Fruit fly (Drosophila melanogaster): Measurements from ENCODE around the gene Surf1.

Gene Surf1

dm6 chr3L:6957753-6958420, at the start of gene Surf1, which contains the start of gene Uqcc1:
Surf1 (plus strand) TSS chr3L:6958346.
Uqcc1 (minus strand) TSS chr3L:6958108.
- TF ChIP-seq Myc (optimal IDR thresholded peaks at IDR 0.05) (no peak), ttk (optimal IDR thresholded peaks at IDR 0.05) (no peak), Sin3A (optimal IDR thresholded peaks at IDR 0.05) (no peak), h (optimal IDR thresholded peaks at IDR 0.05) (no peak), insv (optimal IDR thresholded peaks at IDR 0.05) (no peak), psq (optimal IDR thresholded peaks at IDR 0.05) (no peak)

dm6 chr3L:6911219-6911618, 46.9 kb upstream of the Surf1 start:
- TF ChIP-seq insv (optimal IDR thresholded peaks at IDR 0.05) = no peak
- no peak for TF ChIP-seq psq (optimal IDR thresholded peaks at IDR 0.05)
- no peak for TF ChIP-seq h (optimal IDR thresholded peaks at IDR 0.05)
- no peak for TF ChIP-seq Sin3A (optimal IDR thresholded peaks at IDR 0.05)
- no peak for TF ChIP-seq Myc (optimal IDR thresholded peaks at IDR 0.05)
- no peak for TF ChIP-seq ttk (optimal IDR thresholded peaks at IDR 0.05)

DNA sequence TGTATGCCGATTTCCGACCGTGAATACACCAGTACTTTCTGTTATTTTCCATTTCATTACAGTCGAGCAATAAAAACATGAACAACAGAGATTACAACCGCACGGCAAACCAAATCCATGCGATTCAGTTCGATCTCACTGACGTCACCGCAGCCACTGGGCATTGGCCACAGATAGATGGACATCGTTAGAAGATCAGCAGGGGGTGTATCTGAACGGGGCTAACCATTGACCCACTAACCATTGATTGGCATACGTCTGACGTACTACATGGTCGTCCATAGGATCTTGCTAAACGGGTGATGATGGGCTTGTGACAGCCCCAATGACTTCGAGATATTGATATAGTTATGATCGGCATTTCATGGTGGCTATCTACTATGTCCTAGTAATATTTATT, 44.3 kb upstream of the Surf1 start:
- no peak for TF ChIP-seq Myc (optimal IDR thresholded peaks at IDR 0.05)
- no peak for TF ChIP-seq ttk (optimal IDR thresholded peaks at IDR 0.05)
- no peak for TF ChIP-seq h (optimal IDR thresholded peaks at IDR 0.05)
- no peak for TF ChIP-seq psq (optimal IDR thresholded peaks at IDR 0.05)
- TF ChIP-seq Sin3A (optimal IDR thresholded peaks at IDR 0.05) = no peak
- TF ChIP-seq insv (optimal IDR thresholded peaks at IDR 0.05) = no peak

DNA sequence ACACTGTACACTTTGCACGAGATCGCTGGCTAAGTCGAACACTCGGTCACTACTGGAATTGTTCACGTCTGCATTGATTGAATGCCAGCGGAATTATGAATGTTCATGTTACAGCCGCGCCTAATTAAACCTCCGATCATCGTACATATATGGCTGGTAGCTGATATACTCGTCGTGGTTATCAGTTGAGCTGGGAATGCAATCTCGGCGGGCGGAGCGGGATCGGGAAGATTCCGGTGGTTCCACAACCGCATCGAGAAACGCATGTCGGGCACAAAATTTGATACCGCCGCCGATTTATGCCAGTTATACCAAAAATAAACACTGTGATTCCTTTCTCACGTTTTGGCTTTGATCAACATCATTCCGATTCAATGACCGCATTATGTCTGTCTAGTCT, 43.4 kb upstream of the Surf1 start, which contains the start of gene Prat2:
TSS of gene Prat2 (minus strand) at position 101 of the 400 bp plus-strand sequence.
- TF ChIP-seq insv (optimal IDR thresholded peaks at IDR 0.05) (no peak), ttk (optimal IDR thresholded peaks at IDR 0.05) (no peak), h (optimal IDR thresholded peaks at IDR 0.05) (no peak)

DNA sequence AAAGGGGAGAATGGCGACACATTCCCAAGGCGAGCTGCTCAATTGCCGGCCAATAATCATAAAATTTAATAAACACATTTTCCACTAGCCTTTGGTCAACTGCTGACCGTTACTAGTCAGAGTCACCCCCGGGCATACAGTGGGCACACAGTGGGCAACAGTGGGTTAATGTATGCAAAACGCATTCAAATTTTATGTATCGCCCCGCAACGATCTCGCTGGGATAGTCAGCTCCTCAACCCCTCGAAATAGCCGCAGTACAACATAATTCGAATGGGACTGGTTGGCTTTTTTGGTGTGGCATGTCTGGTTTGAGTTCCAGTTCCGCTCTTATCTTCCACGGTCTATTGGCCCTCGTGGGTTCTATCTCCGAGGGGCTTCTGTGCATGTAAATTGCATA, 38.9 kb upstream of the Surf1 start:
- TF ChIP-seq Sin3A (optimal IDR thresholded peaks at IDR 0.05) (no peak), psq (optimal IDR thresholded peaks at IDR 0.05) (no peak), insv (optimal IDR thresholded peaks at IDR 0.05) (no peak), ttk (optimal IDR thresholded peaks at IDR 0.05) (no peak), h (optimal IDR thresholded peaks at IDR 0.05) (no peak), Myc (optimal IDR thresholded peaks at IDR 0.05) (no peak)

DNA sequence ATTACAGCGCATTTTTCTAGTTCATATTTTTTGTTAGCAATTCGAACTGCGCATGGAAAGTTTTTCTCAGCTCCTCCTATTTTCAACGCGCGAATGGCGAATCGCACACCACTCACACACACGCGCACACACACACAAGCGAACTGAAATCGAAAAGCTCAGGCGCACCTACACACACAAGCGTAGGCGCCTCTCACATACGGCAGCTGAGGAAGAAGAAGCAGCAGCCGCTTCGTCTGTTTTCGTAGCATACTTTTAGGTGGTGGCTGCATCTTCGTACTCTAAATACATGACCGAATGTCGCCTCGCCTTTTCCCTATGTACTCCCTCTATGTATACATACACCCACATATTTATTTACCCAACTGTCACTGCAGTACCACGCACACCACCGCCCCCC, 32.3 kb upstream of the Surf1 start:
- TF ChIP-seq Myc (optimal IDR thresholded peaks at IDR 0.05) (no peak), h (optimal IDR thresholded peaks at IDR 0.05) (no peak), ttk (optimal IDR thresholded peaks at IDR 0.05) (no peak), psq (optimal IDR thresholded peaks at IDR 0.05) (no peak), Sin3A (optimal IDR thresholded peaks at IDR 0.05) (no peak), insv (optimal IDR thresholded peaks at IDR 0.05) (no peak)

dm6 chr3L:6931850-6932249, 26.3 kb upstream of the Surf1 start, which contains the start of gene CG45413:
CG45413 (minus strand) TSS chr3L:6931950.
- TF ChIP-seq ttk (optimal IDR thresholded peaks at IDR 0.05) (no peak), psq (optimal IDR thresholded peaks at IDR 0.05) (no peak), h (optimal IDR thresholded peaks at IDR 0.05) (no peak), insv (optimal IDR thresholded peaks at IDR 0.05) (no peak), Myc (optimal IDR thresholded peaks at IDR 0.05) (no peak), Sin3A (optimal IDR thresholded peaks at IDR 0.05) (no peak)

DNA sequence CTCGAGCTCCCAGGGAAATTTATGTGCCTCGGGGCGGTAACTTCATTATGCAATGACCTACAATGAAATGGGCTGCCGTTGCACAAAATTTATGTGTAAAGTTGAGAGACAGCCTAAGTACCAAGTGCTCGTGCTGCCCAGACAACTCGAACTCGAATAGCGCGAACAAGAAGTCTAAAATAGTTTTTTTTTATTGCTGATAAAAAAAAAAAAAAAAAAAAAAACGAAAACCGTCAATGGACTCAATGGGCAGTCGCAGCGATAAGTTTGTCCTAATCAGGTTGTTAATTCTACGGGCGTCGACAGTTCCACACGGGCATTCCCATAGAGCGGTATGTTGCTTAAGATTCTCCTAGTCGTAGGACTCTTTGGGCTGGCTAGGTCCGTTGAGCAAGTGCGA, 25.5 kb upstream of the Surf1 start, which contains the start of gene CG14820:
TSS of gene CG14820 (plus strand) at position 301 of the 400 bp plus-strand sequence.
- TF ChIP-seq Myc (optimal IDR thresholded peaks at IDR 0.05) (no peak), Sin3A (optimal IDR thresholded peaks at IDR 0.05) (no peak), ttk (optimal IDR thresholded peaks at IDR 0.05) (no peak), insv (optimal IDR thresholded peaks at IDR 0.05) (no peak), h (optimal IDR thresholded peaks at IDR 0.05) (no peak), psq (optimal IDR thresholded peaks at IDR 0.05) (no peak)

dm6 chr3L:6934799-6935318, 23.3 kb upstream of the Surf1 start:
- TF ChIP-seq psq (optimal IDR thresholded peaks at IDR 0.05) = no peak
- TF ChIP-seq h (optimal IDR thresholded peaks at IDR 0.05) = no peak
- TF ChIP-seq Sin3A (optimal IDR thresholded peaks at IDR 0.05) = no peak
- TF ChIP-seq ttk (optimal IDR thresholded peaks at IDR 0.05) = no peak
- no peak for TF ChIP-seq Myc (optimal IDR thresholded peaks at IDR 0.05)
- TF ChIP-seq insv (optimal IDR thresholded peaks at IDR 0.05) = no peak

DNA sequence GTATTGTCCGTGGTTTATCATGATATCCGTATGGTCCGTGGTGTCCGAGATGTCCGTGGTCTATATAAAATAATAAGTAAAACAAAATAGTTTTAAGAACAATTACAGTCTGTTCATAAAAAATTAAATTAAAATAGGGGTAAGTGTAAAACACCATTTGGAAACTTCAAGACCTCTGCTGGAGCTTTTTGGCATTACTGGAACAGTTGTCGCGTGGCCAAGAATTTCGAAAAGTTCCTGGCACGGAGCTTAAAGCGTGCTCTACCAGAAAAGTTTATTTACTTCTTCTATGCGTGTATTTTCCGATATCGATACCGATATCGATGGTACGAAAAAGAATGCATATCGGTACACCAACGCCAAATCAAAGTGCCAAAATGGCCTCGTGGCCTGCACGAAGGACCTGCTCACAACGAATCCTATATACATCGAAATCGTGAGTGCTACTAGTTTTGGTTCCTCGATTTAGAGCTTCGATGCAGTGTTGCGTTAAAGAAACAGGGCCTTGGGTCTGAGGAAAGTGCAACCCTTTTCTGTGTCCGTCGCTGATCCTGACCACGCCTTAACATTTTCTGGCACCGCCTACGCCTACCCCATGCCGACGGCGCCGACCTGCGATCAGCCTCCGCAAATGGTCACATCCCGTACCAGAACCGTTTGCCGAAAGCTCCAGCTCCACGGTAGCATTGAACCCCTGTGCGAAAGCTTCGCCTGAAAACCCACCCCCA, 15.9 kb upstream of the Surf1 start:
- TF ChIP-seq psq (optimal IDR thresholded peaks at IDR 0.05) = no peak
- no peak for TF ChIP-seq insv (optimal IDR thresholded peaks at IDR 0.05)

DNA sequence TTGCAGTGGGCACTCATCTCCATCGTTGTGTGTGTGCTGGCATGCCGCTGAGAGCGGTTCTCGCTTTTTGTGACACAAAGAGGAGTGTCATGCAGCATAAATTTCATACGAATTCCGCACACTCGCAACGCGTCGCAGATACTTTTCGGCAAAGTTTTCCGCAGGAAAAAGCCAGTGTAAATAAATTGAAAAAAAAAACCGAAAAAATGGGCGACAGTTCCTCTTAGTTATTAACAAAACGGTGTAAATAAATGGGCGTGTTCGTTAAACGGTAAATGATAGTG, 15.4 kb upstream of the Surf1 start, which contains the start of gene tow:
TSS of gene tow (plus strand) at position 26 of the 284 bp plus-strand sequence.
- no peak for TF ChIP-seq ttk (optimal IDR thresholded peaks at IDR 0.05)
- TF ChIP-seq Sin3A (optimal IDR thresholded peaks at IDR 0.05) = no peak
- no peak for TF ChIP-seq h (optimal IDR thresholded peaks at IDR 0.05)
- TF ChIP-seq psq (optimal IDR thresholded peaks at IDR 0.05) = no peak
- TF ChIP-seq Myc (optimal IDR thresholded peaks at IDR 0.05) = no peak
- TF ChIP-seq insv (optimal IDR thresholded peaks at IDR 0.05) = no peak

DNA sequence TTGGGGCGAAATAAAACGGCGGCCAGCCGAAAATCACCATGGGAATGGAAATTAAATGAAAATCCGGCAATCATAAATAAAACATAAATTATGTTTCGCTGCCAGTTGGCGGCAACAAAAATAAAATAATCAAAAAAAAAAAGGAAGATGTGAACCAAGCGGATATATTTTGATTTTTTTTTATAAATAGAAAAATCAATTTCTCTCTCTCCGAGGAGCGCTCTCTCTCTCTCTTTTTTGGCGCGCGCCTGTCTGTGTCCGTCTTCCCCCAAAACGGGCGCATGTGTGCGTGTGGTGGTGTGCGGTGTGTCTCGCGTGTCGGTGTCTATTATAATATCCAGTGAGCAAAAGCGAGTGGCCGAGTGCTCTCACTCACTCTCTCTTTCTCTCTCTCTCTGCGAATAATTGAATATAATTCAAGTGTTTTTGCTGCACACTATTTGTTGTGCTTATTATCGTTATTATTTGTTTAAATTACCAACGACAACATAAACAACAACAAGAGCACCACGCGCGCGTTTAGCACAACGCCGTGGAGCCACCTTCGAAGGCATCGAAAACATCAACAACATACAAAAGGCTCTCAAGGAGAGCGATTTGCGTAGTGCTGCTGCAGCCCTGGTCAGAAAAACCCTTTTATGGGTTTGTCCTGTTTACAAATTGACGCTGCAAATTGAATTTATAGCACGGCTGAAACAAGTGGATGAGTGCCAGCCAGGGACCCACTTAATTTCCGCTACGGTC, 14.8 kb upstream of the Surf1 start:
- TF ChIP-seq psq (optimal IDR thresholded peaks at IDR 0.05) = no peak
- no peak for TF ChIP-seq insv (optimal IDR thresholded peaks at IDR 0.05)
- TF ChIP-seq h (optimal IDR thresholded peaks at IDR 0.05) = no peak
- no peak for TF ChIP-seq ttk (optimal IDR thresholded peaks at IDR 0.05)
- no peak for TF ChIP-seq Sin3A (optimal IDR thresholded peaks at IDR 0.05)
